Worm (Caenorhabditis elegans) whole organism, L4/young adult: ENCODE data around the gene fbxl-4.

Experiments used
- W03F9.2 ChIP-seq: fragments of 150-350 bp; optimal IDR thresholded peaks from 2 replicates; lab custom pipeline; 2014; ENCODE audit warnings: missing biosample characterization, missing genetic modification characterization
- dao-5 ChIP-seq: sonication (generic microtip); optimal IDR thresholded peaks from 2 replicates; lab custom pipeline; 2016; ENCODE audit warnings: missing genotype, missing genetic modification characterization, moderate library complexity, missing compliant biosample characterization
- him-1 ChIP-seq: sonication (generic microtip); optimal IDR thresholded peaks from 2 replicates; lab custom pipeline; 2016; ENCODE audit warnings: missing genotype, missing genetic modification reagents, missing genetic modification characterization, missing compliant biosample characterization

ce11 chrX:6542692-6543091 is 45.9 kb upstream of the fbxl-4 start, which contains the start of gene T14E8.2:
- no peak for TF ChIP-seq W03F9.2 (tag; lab: Kevin White, UChicago)
- no peak for TF ChIP-seq him-1 (tag; lab: Kevin White, UChicago)
- TF ChIP-seq dao-5 = no peak
